Fruit fly (Drosophila melanogaster) whole organism, embryonic: ENCODE data around the gene fliI.

Experiments used
- CG10147 ChIP-seq: fragments of 200-800 bp; sonication (Bioruptor generic); optimal IDR thresholded peaks from 2 replicates; lab custom pipeline; 2019; ENCODE audit warnings: missing biosample characterization, mild to moderate bottlenecking, missing genetic modification characterization, moderate library complexity
- CG10366 ChIP-seq: fragments of 200-800 bp; sonication (Bioruptor generic); IDR thresholded peaks from 2 replicates; pipeline ENCODE4 v1.3.6; 2022; ENCODE audit warnings: missing biosample characterization, missing genetic modification characterization
- CG10959 ChIP-seq: fragments of 200-800 bp; sonication (Bioruptor generic); IDR thresholded peaks from 2 replicates; pipeline ENCODE4 v1.3.6; 2022; ENCODE audit warnings: missing biosample characterization, missing genetic modification characterization
- CG11398 ChIP-seq: fragments of 200-800 bp; sonication (Bioruptor generic); optimal IDR thresholded peaks from 2 replicates; lab custom pipeline; 2016; ENCODE audit warnings: missing biosample characterization, missing genetic modification characterization
- CG14014 ChIP-seq: fragments of 200-800 bp; sonication (Bioruptor generic); IDR thresholded peaks from 2 replicates; pipeline ENCODE4 v1.3.6; 2022; ENCODE audit warnings: missing biosample characterization, missing genetic modification characterization
- CG14050 ChIP-seq: fragments of 200-800 bp; sonication (Bioruptor generic); IDR thresholded peaks from 3 replicates; pipeline ENCODE4 v1.3.6; 2022; ENCODE audit warnings: missing biosample characterization, missing genetic modification characterization
- CG15011 ChIP-seq: fragments of 200-800 bp; sonication (Bioruptor generic); optimal IDR thresholded peaks from 3 replicates; lab custom pipeline; 2018; ENCODE audit warnings: missing biosample characterization, mild to moderate bottlenecking, missing genetic modification characterization
- CG17385 ChIP-seq: fragments of 200-800 bp; sonication (Bioruptor generic); optimal IDR thresholded peaks from 3 replicates; lab custom pipeline; 2018; ENCODE audit warnings: missing biosample characterization, mild to moderate bottlenecking, missing genetic modification characterization
- CG2199 ChIP-seq: fragments of 200-800 bp; sonication (Bioruptor generic); IDR thresholded peaks from 3 replicates; pipeline ENCODE4 v1.3.6; 2022; ENCODE audit warnings: missing biosample characterization, missing genetic modification characterization
- CG2678 ChIP-seq: fragments of 200-800 bp; sonication (Bioruptor generic); optimal IDR thresholded peaks from 3 replicates; lab custom pipeline; 2019; ENCODE audit warnings: missing biosample characterization, mild to moderate bottlenecking, missing genetic modification characterization, moderate library complexity
- CG2889 ChIP-seq: fragments of 200-800 bp; sonication (Bioruptor generic); IDR thresholded peaks from 3 replicates; pipeline ENCODE4 v1.3.6; 2022; ENCODE audit warnings: missing biosample characterization, missing genetic modification characterization
- CG30431 ChIP-seq: fragments of 200-800 bp; sonication (Bioruptor generic); optimal IDR thresholded peaks from 2 replicates; lab custom pipeline; 2017; ENCODE audit warnings: missing biosample characterization, missing genetic modification characterization
- CG31441 ChIP-seq: fragments of 200-800 bp; sonication (Bioruptor generic); IDR thresholded peaks from 2 replicates; pipeline ENCODE4 v1.3.6; 2022; ENCODE audit warnings: missing biosample characterization, missing genetic modification characterization
- CG32767 ChIP-seq: fragments of 200-800 bp; sonication (Bioruptor generic); IDR thresholded peaks from 2 replicates; pipeline ENCODE4 v1.3.6; 2022; ENCODE audit warnings: missing biosample characterization, missing genetic modification characterization
- CG4404 ChIP-seq: fragments of 200-800 bp; sonication (Bioruptor generic); IDR thresholded peaks from 2 replicates; pipeline ENCODE4 v1.3.6; 2022; ENCODE audit warnings: missing biosample characterization, missing genetic modification characterization
- CG7271 ChIP-seq: fragments of 200-800 bp; sonication (Bioruptor generic); optimal IDR thresholded peaks from 2 replicates; lab custom pipeline; 2018; ENCODE audit warnings: missing biosample characterization, mild to moderate bottlenecking, missing genetic modification characterization, moderate library complexity
- CG8924 ChIP-seq: fragments of 200-800 bp; optimal IDR thresholded peaks from 3 replicates; lab custom pipeline; 2019; ENCODE audit warnings: missing biosample characterization, mild to moderate bottlenecking, missing genetic modification characterization, moderate library complexity
- CG9609 ChIP-seq: fragments of 200-800 bp; sonication (Bioruptor generic); optimal IDR thresholded peaks from 3 replicates; lab custom pipeline; 2016; ENCODE audit warnings: missing biosample characterization, missing genetic modification characterization
- CG9932 ChIP-seq: fragments of 200-800 bp; sonication (Bioruptor generic); IDR thresholded peaks from 2 replicates; pipeline ENCODE4 v1.3.6; 2022; ENCODE audit warnings: missing biosample characterization, missing genetic modification characterization
- Dip2 ChIP-seq: fragments of 200-800 bp; sonication (Bioruptor generic); IDR thresholded peaks from 2 replicates; pipeline ENCODE4 v1.3.6; 2022; ENCODE audit warnings: missing biosample characterization, missing genetic modification characterization
- Dp ChIP-seq: fragments of 200-800 bp; sonication (Bioruptor generic); optimal IDR thresholded peaks from 2 replicates; lab custom pipeline; 2018; ENCODE audit warnings: missing biosample characterization, mild to moderate bottlenecking, missing genetic modification characterization, moderate library complexity
- Ets97D ChIP-seq: fragments of 200-800 bp; sonication (Bioruptor generic); optimal IDR thresholded peaks from 3 replicates; lab custom pipeline; 2016; ENCODE audit warnings: missing biosample characterization, missing genetic modification characterization
- HLH54F ChIP-seq: fragments of 200-800 bp; sonication (Bioruptor generic); optimal IDR thresholded peaks from 3 replicates; lab custom pipeline; 2016; ENCODE audit warnings: missing biosample characterization, missing genetic modification characterization
- HLHmδ ChIP-seq: fragments of 200-800 bp; sonication (Bioruptor generic); optimal IDR thresholded peaks from 2 replicates; lab custom pipeline; 2018; ENCODE audit warnings: missing biosample characterization, mild to moderate bottlenecking, missing genetic modification characterization, moderate library complexity
- HmgZ ChIP-seq: fragments of 200-800 bp; sonication (Bioruptor generic); optimal IDR thresholded peaks from 2 replicates; lab custom pipeline; 2018; ENCODE audit warnings: missing biosample characterization, mild to moderate bottlenecking, missing genetic modification characterization
- Hmr ChIP-seq: fragments of 200-800 bp; sonication (Bioruptor generic); optimal IDR thresholded peaks from 3 replicates; lab custom pipeline; 2017; ENCODE audit warnings: mild to moderate bottlenecking, missing biosample characterization, missing genetic modification reagents, missing genetic modification characterization
- Lhr ChIP-seq: fragments of 200-800 bp; sonication (Bioruptor generic); optimal IDR thresholded peaks from 3 replicates; lab custom pipeline; 2017; ENCODE audit warnings: mild to moderate bottlenecking, missing biosample characterization, missing genetic modification reagents, missing genetic modification characterization
- MTF-1 ChIP-seq: fragments of 200-800 bp; sonication (Bioruptor generic); optimal IDR thresholded peaks from 2 replicates; lab custom pipeline; 2018; ENCODE audit warnings: missing biosample characterization, mild to moderate bottlenecking, missing genetic modification characterization, borderline replicate concordance
- NC2α ChIP-seq: fragments of 200-800 bp; sonication (Bioruptor generic); optimal IDR thresholded peaks from 2 replicates; lab custom pipeline; 2016; ENCODE audit warnings: missing biosample characterization, missing genetic modification characterization
- ab ChIP-seq: fragments of 200-800 bp; sonication (Bioruptor generic); optimal IDR thresholded peaks from 2 replicates; lab custom pipeline; 2016; ENCODE audit warnings: missing biosample characterization, missing genetic modification characterization
- aop ChIP-seq: fragments of 200-800 bp; sonication (Bioruptor generic); IDR thresholded peaks from 2 replicates; pipeline ENCODE4 v1.3.6; 2022; ENCODE audit warnings: missing biosample characterization, missing genetic modification characterization
- ap ChIP-seq: fragments of 200-800 bp; sonication (Bioruptor generic); IDR thresholded peaks from 2 replicates; pipeline ENCODE4 v1.3.6; 2022; ENCODE audit warnings: missing biosample characterization, missing genetic modification characterization
- dimm ChIP-seq: fragments of 200-800 bp; sonication (Bioruptor generic); IDR thresholded peaks from 2 replicates; pipeline ENCODE4 v1.3.6; 2022; ENCODE audit warnings: missing biosample characterization, missing genetic modification characterization
- emc ChIP-seq: fragments of 200-800 bp; sonication (Bioruptor generic); optimal IDR thresholded peaks from 2 replicates; lab custom pipeline; 2016; ENCODE audit warnings: missing biosample characterization, missing genetic modification characterization
- fd3F ChIP-seq: fragments of 200-800 bp; sonication (Bioruptor generic); optimal IDR thresholded peaks from 2 replicates; lab custom pipeline; 2018; ENCODE audit warnings: missing biosample characterization, mild to moderate bottlenecking, missing genetic modification characterization, moderate library complexity
- fu2 ChIP-seq: fragments of 200-800 bp; sonication (Bioruptor generic); optimal IDR thresholded peaks from 2 replicates; lab custom pipeline; 2016; ENCODE audit warnings: missing biosample characterization, missing genetic modification characterization
- gcm ChIP-seq: fragments of 200-800 bp; sonication (Bioruptor generic); optimal IDR thresholded peaks from 2 replicates; lab custom pipeline; 2019; ENCODE audit warnings: missing biosample characterization, mild to moderate bottlenecking, missing genetic modification characterization, moderate library complexity
- gro ChIP-seq: fragments of 200-800 bp; sonication (Bioruptor generic); optimal IDR thresholded peaks from 2 replicates; lab custom pipeline; 2016; ENCODE audit warnings: missing biosample characterization, missing genetic modification characterization
- ham ChIP-seq: fragments of 200-800 bp; sonication (Bioruptor generic); IDR thresholded peaks from 2 replicates; pipeline ENCODE4 v1.3.6; 2022; ENCODE audit warnings: missing biosample characterization, missing genetic modification characterization
- her ChIP-seq: fragments of 200-800 bp; sonication (Bioruptor generic); optimal IDR thresholded peaks from 2 replicates; lab custom pipeline; 2016; ENCODE audit warnings: missing biosample characterization, missing genetic modification characterization
- kay ChIP-seq: fragments of 200-800 bp; sonication (Bioruptor generic); optimal IDR thresholded peaks from 2 replicates; lab custom pipeline; 2016; ENCODE audit warnings: missing biosample characterization, missing genetic modification characterization
- kni ChIP-seq: fragments of 200-800 bp; sonication (Bioruptor generic); optimal IDR thresholded peaks from 3 replicates; lab custom pipeline; 2017; ENCODE audit warnings: mild to moderate bottlenecking, missing biosample characterization, missing genetic modification reagents, missing genetic modification characterization
- nerfin-1 ChIP-seq: fragments of 200-800 bp; sonication (Bioruptor generic); optimal IDR thresholded peaks from 3 replicates; lab custom pipeline; 2019; ENCODE audit warnings: missing biosample characterization, mild to moderate bottlenecking, missing genetic modification characterization, moderate library complexity
- pum ChIP-seq: fragments of 200-800 bp; sonication (Bioruptor generic); optimal IDR thresholded peaks from 2 replicates; lab custom pipeline; 2016; ENCODE audit warnings: missing biosample characterization, missing genetic modification characterization
- rib ChIP-seq: fragments of 200-800 bp; sonication (Bioruptor generic); IDR thresholded peaks from 2 replicates; pipeline ENCODE4 v1.3.6; 2022; ENCODE audit warnings: missing biosample characterization, missing genetic modification characterization
- sc ChIP-seq, 3 experiments: fragments of >200 bp in 2 of 3; fragments of 200-800 bp in 1 of 3; sonication (Bioruptor generic) in 1 of 3; optimal IDR thresholded peaks; 2 replicates in 2 of 3; 3 replicates in 1 of 3; lab custom pipeline; 2017; ENCODE audit warnings: mild to moderate bottlenecking in 1 of 3, missing biosample characterization in 1 of 3, missing genetic modification characterization in 1 of 3, missing genetic modification reagents in 1 of 3
- scrt ChIP-seq: fragments of 200-800 bp; sonication (Bioruptor generic); optimal IDR thresholded peaks from 2 replicates; lab custom pipeline; 2018; ENCODE audit warnings: missing biosample characterization, mild to moderate bottlenecking, missing genetic modification characterization, moderate library complexity
- slbo ChIP-seq: fragments of 200-800 bp; sonication (Bioruptor generic); IDR thresholded peaks from 2 replicates; pipeline ENCODE4 v1.3.6; 2022; ENCODE audit warnings: missing biosample characterization, missing genetic modification characterization
- sr ChIP-seq: fragments of 200-800 bp; sonication (Bioruptor generic); IDR thresholded peaks from 3 replicates; pipeline ENCODE4 v1.3.6; 2022; ENCODE audit warnings: missing biosample characterization, missing genetic modification characterization
- trem ChIP-seq: fragments of 200-800 bp; optimal IDR thresholded peaks from 3 replicates; lab custom pipeline; 2019; ENCODE audit warnings: missing biosample characterization, mild to moderate bottlenecking, missing genetic modification characterization, moderate library complexity
- zfh1 ChIP-seq: fragments of 200-800 bp; sonication (Bioruptor generic); IDR thresholded peaks from 3 replicates; pipeline ENCODE4 v1.3.6; 2022; ENCODE audit warnings: missing biosample characterization, missing genetic modification characterization

fliI gene

dm6 chrX:21322289-21322981, 17.1 kb upstream of the fliI start (continued):
- 0 out of 2 replicates have a peak, but pooled peaks have one; percentile 14 for TF ChIP-seq rib (GFP tag; lab: Robert Waterston, UW)
- peak; percentile 82 for TF ChIP-seq CG2678 (tag; lab: Kevin White, UChicago)
- no peak for TF ChIP-seq kni
- TF ChIP-seq CG17385 = no peak
- TF ChIP-seq ab (GFP tag; lab: Kevin White, UChicago) = no peak
- TF ChIP-seq ham = no peak
- TF ChIP-seq CG15011 (GFP tag; lab: Kevin White, UChicago) = peak; percentile 56
- TF ChIP-seq CG9932 (GFP tag; lab: Robert Waterston, UW) = 0 out of 2 replicates have a peak, but pooled peaks have one; percentile 4
- no peak for TF ChIP-seq CG11398 (GFP tag; lab: Kevin White, UChicago)
- peak; percentile 81 for TF ChIP-seq CG31441 (GFP tag; lab: Robert Waterston, UW)
- TF ChIP-seq Dp (GFP tag; lab: Kevin White, UChicago) = no peak
- TF ChIP-seq NC2α (GFP tag; lab: Kevin White, UChicago) = no peak
- no peak for TF ChIP-seq sc (optimal IDR thresholded peaks at IDR 0.05; lab: Kevin White, UChicago)
- peak; percentile 6 for TF ChIP-seq sc (GFP tag; optimal IDR thresholded peaks at IDR 0.05; lab: Kevin White, UChicago)
- TF ChIP-seq trem = peak; percentile 13
- TF ChIP-seq CG4404 (GFP tag; lab: Robert Waterston, UW) = no peak
- TF ChIP-seq nerfin-1 (tag; lab: Kevin White, UChicago) = peak; percentile 50
- TF ChIP-seq CG9609 (GFP tag; lab: Kevin White, UChicago) = no peak
- TF ChIP-seq zfh1 (GFP tag; lab: Robert Waterston, UW) = no peak
- TF ChIP-seq fd3F = no peak
- TF ChIP-seq CG14050 (GFP tag; lab: Robert Waterston, UW) = no peak
- peak; percentile 19 for TF ChIP-seq CG8924 (tag; lab: Kevin White, UChicago)
- no peak for TF ChIP-seq kay (GFP tag; lab: Kevin White, UChicago)
- peak; percentile 56 for TF ChIP-seq scrt (GFP tag; lab: Kevin White, UChicago)
- no peak for TF ChIP-seq ap
- TF ChIP-seq Hmr (GFP tag; lab: Kevin White, UChicago) = no peak
- TF ChIP-seq CG32767 = no peak
- TF ChIP-seq slbo (GFP tag; lab: Robert Waterston, UW) = peak; percentile 27; the same call in 1 of the 2 replicates
- TF ChIP-seq CG10959 = no peak
- no peak for TF ChIP-seq MTF-1 (GFP tag; lab: Kevin White, UChicago)
- TF ChIP-seq CG2889 (GFP tag; lab: Robert Waterston, UW) = no peak
- no peak for TF ChIP-seq gro (GFP tag; lab: Kevin White, UChicago)
- TF ChIP-seq dimm (GFP tag; lab: Robert Waterston, UW) = no peak
- TF ChIP-seq HLHmδ (GFP tag; lab: Kevin White, UChicago) = no peak
- no peak for TF ChIP-seq CG10366 (GFP tag; lab: Robert Waterston, UW)
- no peak for TF ChIP-seq Lhr
- TF ChIP-seq Dip2 (GFP tag; lab: Robert Waterston, UW) = no peak
- no peak for TF ChIP-seq CG30431 (GFP tag; lab: Kevin White, UChicago)
- no peak for TF ChIP-seq sr (GFP tag; lab: Robert Waterston, UW)
- no peak for TF ChIP-seq aop (GFP tag; lab: Robert Waterston, UW)
- no peak for TF ChIP-seq CG7271 (tag; lab: Kevin White, UChicago)
- TF ChIP-seq her (GFP tag; lab: Kevin White, UChicago) = no peak
- no peak for TF ChIP-seq Ets97D (GFP tag; lab: Kevin White, UChicago)
- TF ChIP-seq CG14014 = no peak
- no peak for TF ChIP-seq fu2 (GFP tag; lab: Kevin White, UChicago)
- peak; percentile 3 for TF ChIP-seq HmgZ (tag; lab: Kevin White, UChicago)
- TF ChIP-seq HLH54F = no peak
- TF ChIP-seq CG10147 (GFP tag; lab: Kevin White, UChicago) = peak; percentile 54
- no peak for TF ChIP-seq CG2199
- no peak for TF ChIP-seq gcm
- no peak for TF ChIP-seq emc
- peak; percentile 13 for TF ChIP-seq pum (GFP tag; lab: Kevin White, UChicago)
